Fruit fly (Drosophila melanogaster) whole organism, embryonic: ENCODE results near the gene L2HGDH.

Experiments used
- Atf3 ChIP-seq: fragments of 200-800 bp; sonication (Bioruptor generic); optimal IDR thresholded peaks from 3 replicates; lab custom pipeline; 2016; ENCODE audit warnings: missing biosample characterization, missing genetic modification characterization
- B-H2 ChIP-seq: fragments of 200-800 bp; sonication (Bioruptor generic); optimal IDR thresholded peaks from 2 replicates; lab custom pipeline; 2018; ENCODE audit warnings: missing biosample characterization, mild to moderate bottlenecking, missing genetic modification characterization
- C15 ChIP-seq: fragments of 200-800 bp; sonication (Bioruptor generic); IDR thresholded peaks from 3 replicates; pipeline ENCODE4 v1.3.6; 2022; ENCODE audit warnings: missing biosample characterization, missing genetic modification characterization
- CG1024 ChIP-seq: fragments of 200-800 bp; sonication (Bioruptor generic); IDR thresholded peaks from 2 replicates; pipeline ENCODE4 v1.3.6; 2022; ENCODE audit warnings: missing biosample characterization, missing genetic modification characterization
- CG12391 ChIP-seq: fragments of 200-800 bp; sonication (Bioruptor generic); optimal IDR thresholded peaks from 3 replicates; lab custom pipeline; 2018; ENCODE audit warnings: missing biosample characterization, mild to moderate bottlenecking, missing genetic modification characterization, moderate library complexity
- CG14860 ChIP-seq: fragments of 200-800 bp; sonication (Bioruptor generic); IDR thresholded peaks from 3 replicates; pipeline ENCODE4 v1.3.6; 2022; ENCODE audit warnings: missing biosample characterization, missing genetic modification characterization; ENCODE audit not compliant: partially characterized antibody
- CG15073 ChIP-seq: fragments of 200-800 bp; sonication (Bioruptor generic); optimal IDR thresholded peaks from 2 replicates; lab custom pipeline; 2016; ENCODE audit warnings: missing biosample characterization, missing genetic modification characterization
- CG15269 ChIP-seq: fragments of 200-800 bp; sonication (Bioruptor generic); optimal IDR thresholded peaks from 2 replicates; lab custom pipeline; 2018; ENCODE audit warnings: missing biosample characterization, mild to moderate bottlenecking, missing genetic modification characterization, moderate library complexity
- CG16779 ChIP-seq: fragments of 200-800 bp; sonication (Bioruptor generic); IDR thresholded peaks from 2 replicates; pipeline ENCODE4 v1.3.6; 2022; ENCODE audit warnings: missing biosample characterization, missing genetic modification characterization
- CG16815 ChIP-seq: fragments of 200-800 bp; sonication (Bioruptor generic); optimal IDR thresholded peaks from 3 replicates; lab custom pipeline; 2017; ENCODE audit warnings: missing biosample characterization, mild to moderate bottlenecking, missing genetic modification characterization
- CG17359 ChIP-seq: fragments of 200-800 bp; sonication (Bioruptor generic); optimal IDR thresholded peaks from 3 replicates; lab custom pipeline; 2018; ENCODE audit warnings: missing biosample characterization, mild to moderate bottlenecking, missing genetic modification characterization, moderate library complexity
- CG18262 ChIP-seq: fragments of 200-800 bp; optimal IDR thresholded peaks from 3 replicates; lab custom pipeline; 2019; ENCODE audit warnings: missing biosample characterization, mild to moderate bottlenecking, missing genetic modification characterization, moderate library complexity
- CG30020 ChIP-seq: fragments of 200-800 bp; optimal IDR thresholded peaks from 2 replicates; lab custom pipeline; 2019; ENCODE audit warnings: missing biosample characterization, mild to moderate bottlenecking, missing genetic modification characterization, moderate library complexity
- CG3995 ChIP-seq: fragments of 200-800 bp; sonication (Bioruptor generic); optimal IDR thresholded peaks from 3 replicates; lab custom pipeline; 2016; ENCODE audit warnings: missing biosample characterization, missing genetic modification characterization
- CG4360 ChIP-seq: fragments of 200-800 bp; sonication (Bioruptor generic); IDR thresholded peaks from 2 replicates; pipeline ENCODE4 v1.3.6; 2022; ENCODE audit warnings: missing biosample characterization, missing genetic modification characterization
- CG6791 ChIP-seq: fragments of 200-800 bp; sonication (Bioruptor generic); IDR thresholded peaks from 3 replicates; pipeline ENCODE4 v1.3.6; 2022; ENCODE audit warnings: missing biosample characterization, missing genetic modification characterization; ENCODE audit not compliant: partially characterized antibody
- Camta ChIP-seq: fragments of 200-800 bp; sonication (Bioruptor generic); optimal IDR thresholded peaks from 2 replicates; lab custom pipeline; 2016; ENCODE audit warnings: missing biosample characterization, missing genetic modification characterization
- CrebB ChIP-seq: fragments of 200-800 bp; sonication (Bioruptor generic); optimal IDR thresholded peaks from 3 replicates; lab custom pipeline; 2018; ENCODE audit warnings: missing biosample characterization, mild to moderate bottlenecking, missing genetic modification characterization
- Dp ChIP-seq: fragments of 200-800 bp; sonication (Bioruptor generic); optimal IDR thresholded peaks from 2 replicates; lab custom pipeline; 2018; ENCODE audit warnings: missing biosample characterization, mild to moderate bottlenecking, missing genetic modification characterization, moderate library complexity
- Ets97D ChIP-seq: fragments of 200-800 bp; sonication (Bioruptor generic); optimal IDR thresholded peaks from 3 replicates; lab custom pipeline; 2016; ENCODE audit warnings: missing biosample characterization, missing genetic modification characterization
- Hmx ChIP-seq: fragments of 200-800 bp; sonication (Bioruptor generic); optimal IDR thresholded peaks from 2 replicates; lab custom pipeline; 2016; ENCODE audit warnings: missing biosample characterization, missing genetic modification characterization
- MBD-R2 ChIP-seq: fragments of 200-800 bp; sonication (Bioruptor generic); IDR thresholded peaks from 2 replicates; pipeline ENCODE4 v1.3.6; 2022; ENCODE audit warnings: missing biosample characterization, missing genetic modification characterization
- MESR4 ChIP-seq: fragments of 200-800 bp; sonication (Bioruptor generic); optimal IDR thresholded peaks from 2 replicates; lab custom pipeline; 2018; ENCODE audit warnings: missing biosample characterization, mild to moderate bottlenecking, missing genetic modification characterization, moderate library complexity
- Optix ChIP-seq: fragments of 200-800 bp; sonication (Bioruptor generic); IDR thresholded peaks from 3 replicates; pipeline ENCODE4 v1.3.6; 2022; ENCODE audit warnings: missing biosample characterization, missing genetic modification characterization
- Side ChIP-seq: fragments of 200-800 bp; sonication (Bioruptor generic); optimal IDR thresholded peaks from 2 replicates; lab custom pipeline; 2016; ENCODE audit warnings: missing biosample characterization, missing genetic modification characterization
- Sin3A ChIP-seq: fragments of >200 bp; optimal IDR thresholded peaks from 2 replicates; lab custom pipeline; 2018
- Sry-β ChIP-seq: fragments of 200-800 bp; sonication (Bioruptor generic); optimal IDR thresholded peaks from 2 replicates; lab custom pipeline; 2018; ENCODE audit warnings: missing biosample characterization, mild to moderate bottlenecking, missing genetic modification characterization, moderate library complexity
- Sry-δ ChIP-seq: fragments of 200-800 bp; sonication (Bioruptor generic); optimal IDR thresholded peaks from 2 replicates; lab custom pipeline; 2016; ENCODE audit warnings: missing biosample characterization, missing genetic modification characterization
- Tbp ChIP-seq: fragments of >200 bp; optimal IDR thresholded peaks from 2 replicates; lab custom pipeline; 2018; ENCODE audit warnings: missing biosample characterization, missing genetic modification characterization
- Vsx1 ChIP-seq: fragments of 200-800 bp; sonication (Bioruptor generic); optimal IDR thresholded peaks from 2 replicates; lab custom pipeline; 2017; ENCODE audit warnings: missing biosample characterization, mild to moderate bottlenecking, missing genetic modification characterization, missing genetic modification reagents
- crp ChIP-seq, 2 experiments: fragments of 200-800 bp; sonication (Bioruptor generic); optimal IDR thresholded peaks; 2 replicates in 1 of 2; 3 replicates in 1 of 2; lab custom pipeline; 2017; ENCODE audit warnings: missing biosample characterization in 2 of 2, missing genetic modification characterization in 2 of 2, mild to moderate bottlenecking in 1 of 2, moderate library complexity in 1 of 2
- emc ChIP-seq: fragments of 200-800 bp; sonication (Bioruptor generic); optimal IDR thresholded peaks from 2 replicates; lab custom pipeline; 2016; ENCODE audit warnings: missing biosample characterization, missing genetic modification characterization
- esg ChIP-seq: fragments of 200-800 bp; sonication (Bioruptor generic); conservative IDR thresholded peaks from 2 replicates; pipeline ENCODE4 v1.3.6; 2022; ENCODE audit warnings: missing biosample characterization, missing genetic modification characterization
- ftz-f1 ChIP-seq: fragments of 200-800 bp; sonication (Bioruptor generic); optimal IDR thresholded peaks from 2 replicates; lab custom pipeline; 2016; ENCODE audit warnings: missing biosample characterization, missing genetic modification characterization
- gem ChIP-seq: fragments of 200-800 bp; sonication (Bioruptor generic); optimal IDR thresholded peaks from 2 replicates; lab custom pipeline; 2019; ENCODE audit warnings: missing biosample characterization, mild to moderate bottlenecking, missing genetic modification characterization, moderate library complexity
- h ChIP-seq: fragments of >200 bp; optimal IDR thresholded peaks from 2 replicates; lab custom pipeline; 2017
- klu ChIP-seq: fragments of 200-800 bp; sonication (Bioruptor generic); IDR thresholded peaks from 2 replicates; pipeline ENCODE4 v1.3.6; 2022; ENCODE audit warnings: missing biosample characterization, missing genetic modification characterization
- nmo ChIP-seq: fragments of 200-800 bp; sonication (Bioruptor generic); optimal IDR thresholded peaks from 2 replicates; lab custom pipeline; 2018; ENCODE audit warnings: missing biosample characterization, mild to moderate bottlenecking, missing genetic modification characterization, moderate library complexity
- pfk ChIP-seq: fragments of 200-800 bp; sonication (Bioruptor generic); optimal IDR thresholded peaks from 2 replicates; lab custom pipeline; 2018; ENCODE audit warnings: missing biosample characterization, mild to moderate bottlenecking, missing genetic modification characterization, moderate library complexity
- rib ChIP-seq: fragments of 200-800 bp; sonication (Bioruptor generic); IDR thresholded peaks from 2 replicates; pipeline ENCODE4 v1.3.6; 2022; ENCODE audit warnings: missing biosample characterization, missing genetic modification characterization
- scrt ChIP-seq: fragments of 200-800 bp; sonication (Bioruptor generic); optimal IDR thresholded peaks from 2 replicates; lab custom pipeline; 2018; ENCODE audit warnings: missing biosample characterization, mild to moderate bottlenecking, missing genetic modification characterization, moderate library complexity
- sens ChIP-seq: fragments of 200-800 bp; sonication (Bioruptor generic); peaks from one replicate; lab custom pipeline; 2016; ENCODE audit warnings: missing biosample characterization, missing genetic modification characterization
- sima ChIP-seq: fragments of 200-800 bp; sonication (Bioruptor generic); optimal IDR thresholded peaks from 2 replicates; lab custom pipeline; 2016; ENCODE audit warnings: missing biosample characterization, missing genetic modification characterization
- stwl ChIP-seq: fragments of 200-800 bp; sonication (Bioruptor generic); optimal IDR thresholded peaks from 3 replicates; lab custom pipeline; 2018; ENCODE audit warnings: missing biosample characterization, mild to moderate bottlenecking, missing genetic modification characterization, moderate library complexity
- tap ChIP-seq: fragments of 200-800 bp; optimal IDR thresholded peaks from 3 replicates; lab custom pipeline; 2019; ENCODE audit warnings: missing biosample characterization, mild to moderate bottlenecking, missing genetic modification characterization, moderate library complexity
- tgo ChIP-seq: fragments of 200-800 bp; sonication (Bioruptor generic); IDR thresholded peaks from 3 replicates; pipeline ENCODE4 v1.3.6; 2022; ENCODE audit warnings: missing biosample characterization, missing genetic modification characterization
- trem ChIP-seq: fragments of 200-800 bp; optimal IDR thresholded peaks from 3 replicates; lab custom pipeline; 2019; ENCODE audit warnings: missing biosample characterization, mild to moderate bottlenecking, missing genetic modification characterization, moderate library complexity
- vfl ChIP-seq: fragments of 200-800 bp; sonication (Bioruptor generic); optimal IDR thresholded peaks from 2 replicates; lab custom pipeline; 2016; ENCODE audit warnings: missing biosample characterization, missing genetic modification characterization
- vvl ChIP-seq: fragments of 200-800 bp; sonication (Bioruptor generic); IDR thresholded peaks from 2 replicates; pipeline ENCODE4 v1.3.6; 2022; ENCODE audit warnings: missing biosample characterization, missing genetic modification characterization
- zfh1 ChIP-seq: fragments of 200-800 bp; sonication (Bioruptor generic); IDR thresholded peaks from 3 replicates; pipeline ENCODE4 v1.3.6; 2022; ENCODE audit warnings: missing biosample characterization, missing genetic modification characterization

L2HGDH gene

DNA sequence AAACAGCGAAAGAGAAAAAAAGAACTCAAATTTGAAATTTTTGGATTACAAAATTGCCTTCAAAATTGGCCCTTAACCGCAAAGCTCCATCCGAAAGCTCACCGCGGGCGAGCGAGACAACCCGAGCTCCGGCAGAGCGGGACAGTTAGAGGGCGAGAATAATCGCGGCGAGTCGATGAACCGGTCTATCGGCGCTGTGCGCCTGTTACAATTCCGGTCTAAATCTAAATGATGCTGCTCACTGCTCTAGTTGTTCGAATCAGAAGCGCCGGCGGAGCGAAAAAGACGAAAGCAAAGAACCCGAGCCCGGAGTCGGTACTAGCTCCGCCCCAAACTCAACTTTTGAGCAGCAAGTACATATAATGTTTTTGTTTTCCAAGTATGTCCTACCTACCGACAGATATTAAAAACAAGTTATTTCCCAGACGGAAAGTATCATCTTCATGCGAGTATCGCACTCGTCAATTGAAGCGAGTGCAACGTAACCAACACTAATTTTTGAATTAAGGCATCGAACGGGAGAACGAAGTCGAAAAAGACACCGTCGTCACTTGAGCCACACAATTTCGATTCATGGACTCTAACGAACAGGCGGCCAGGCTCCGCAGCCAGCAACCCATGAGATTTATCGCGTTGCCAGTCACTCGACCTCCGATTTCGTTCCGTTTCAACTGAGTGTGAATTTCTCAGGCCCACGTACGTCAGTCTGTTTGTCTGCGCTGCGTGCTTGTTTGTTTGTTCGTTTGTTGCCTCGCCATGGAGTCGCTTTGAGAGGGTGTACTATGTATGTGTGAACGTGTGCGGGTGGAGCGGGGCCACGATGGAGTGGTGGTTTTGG lies 29.9 kb downstream of the L2HGDH start (continued):
- TF ChIP-seq CG6791 (GFP tag; lab: Robert Waterston, UW): no peak
- TF ChIP-seq CG16815: no peak
- TF ChIP-seq h: no peak
- no peak for TF ChIP-seq Side (GFP tag; lab: Kevin White, UChicago)
- TF ChIP-seq CG16779 (GFP tag; lab: Robert Waterston, UW): no peak
- TF ChIP-seq B-H2 (GFP tag; lab: Kevin White, UChicago): peak; percentile 43
- TF ChIP-seq Vsx1: no peak
- TF ChIP-seq Tbp (GFP tag; lab: Kevin White, UChicago): no peak
- peak; percentile 96 for TF ChIP-seq Dp (GFP tag; lab: Kevin White, UChicago)
- TF ChIP-seq sima: no peak
- no peak for TF ChIP-seq CG17359
- TF ChIP-seq Hmx (GFP tag; lab: Kevin White, UChicago): no peak

DNA sequence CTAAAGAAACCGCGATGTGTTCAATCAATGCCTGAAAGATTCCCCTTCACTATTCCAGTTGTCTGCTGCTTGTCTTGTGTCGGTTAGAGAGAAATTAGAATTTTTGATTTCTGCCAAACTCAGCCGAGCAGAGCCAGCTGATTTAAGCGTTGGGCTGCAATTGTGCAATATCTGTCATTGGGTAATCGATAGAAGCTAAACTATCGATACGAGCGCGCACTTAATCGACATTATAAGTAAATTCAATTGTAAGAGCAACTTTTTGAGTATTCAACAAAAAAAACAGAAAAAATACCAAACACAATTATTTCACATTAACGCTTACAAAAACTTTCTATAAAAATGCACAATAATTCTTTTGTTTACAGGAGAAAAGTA lies 30.5 kb downstream of the L2HGDH start, which contains the start of gene ssp3:
ssp3 (minus strand) TSS at position 164 of the 378 bp plus-strand sequence.
- TF ChIP-seq Sry-δ (GFP tag; lab: Kevin White, UChicago): peak; percentile 81
- no peak for TF ChIP-seq rib (GFP tag; lab: Robert Waterston, UW)
- TF ChIP-seq ftz-f1: no peak
- peak; percentile 62 to 92 for TF ChIP-seq crp (GFP tag; optimal IDR thresholded peaks at IDR 0.05; lab: Kevin White, UChicago)
- TF ChIP-seq CG12391 (tag; lab: Kevin White, UChicago): peak; percentile 39
- no peak for TF ChIP-seq MBD-R2 (GFP tag; lab: Robert Waterston, UW)
- TF ChIP-seq CG18262: no peak
- TF ChIP-seq Optix (GFP tag; lab: Robert Waterston, UW): no peak
- no peak for TF ChIP-seq CG1024 (GFP tag; lab: Robert Waterston, UW)
- TF ChIP-seq CrebB (tag; lab: Kevin White, UChicago): no peak
- no peak for TF ChIP-seq klu
- TF ChIP-seq gem: no peak
- no peak for TF ChIP-seq Sry-β (GFP tag; lab: Kevin White, UChicago)
- TF ChIP-seq Atf3 (GFP tag; lab: Kevin White, UChicago): no peak
- TF ChIP-seq MESR4 (GFP tag; lab: Kevin White, UChicago): peak; percentile 5
- peak; percentile 19 for TF ChIP-seq CG3995 (GFP tag; lab: Kevin White, UChicago)
- no peak for TF ChIP-seq CG15269
- TF ChIP-seq stwl (tag; lab: Kevin White, UChicago): peak; percentile 54
- TF ChIP-seq CG6791 (GFP tag; lab: Robert Waterston, UW): no peak
- no peak for TF ChIP-seq emc (GFP tag; lab: Kevin White, UChicago)
- TF ChIP-seq pfk (GFP tag; lab: Kevin White, UChicago): no peak
- TF ChIP-seq CG14860: no peak
- peak; percentile 73 for TF ChIP-seq sens (GFP tag; lab: Kevin White, UChicago)
- no peak for TF ChIP-seq Side (GFP tag; lab: Kevin White, UChicago)
- peak; percentile 70 for TF ChIP-seq Sin3A
- no peak for TF ChIP-seq tap (tag; lab: Kevin White, UChicago)
- peak; percentile 8 for TF ChIP-seq trem (tag; lab: Kevin White, UChicago)
- TF ChIP-seq tgo: no peak
- TF ChIP-seq scrt: no peak
- no peak for TF ChIP-seq zfh1 (GFP tag; lab: Robert Waterston, UW)
- TF ChIP-seq CG15073 (GFP tag; lab: Kevin White, UChicago): no peak
- TF ChIP-seq C15 (GFP tag; lab: Robert Waterston, UW): no peak
- TF ChIP-seq nmo: no peak
- no peak for TF ChIP-seq CG30020 (tag; lab: Kevin White, UChicago)
- no peak for TF ChIP-seq Camta (GFP tag; lab: Kevin White, UChicago)
- TF ChIP-seq esg (GFP tag; lab: Robert Waterston, UW): no peak
- no peak for TF ChIP-seq vvl (GFP tag; lab: Robert Waterston, UW)
- no peak for TF ChIP-seq CG4360 (GFP tag; lab: Robert Waterston, UW)
- peak; percentile 52 for TF ChIP-seq Ets97D (GFP tag; lab: Kevin White, UChicago)
- TF ChIP-seq vfl (GFP tag; lab: Kevin White, UChicago): no peak
